Worm (Caenorhabditis elegans): ENCODE measurements around the gene F23F1.10.

F23F1.10 gene

ce11 chrII:18787-19186, 23.0 kb downstream of the F23F1.10 start (continued):
- TF ChIP-seq nhr-67 (tag; optimal IDR thresholded peaks at IDR 0.05), result no peak
- no peak for TF ChIP-seq ztf-11 (tag; optimal IDR thresholded peaks at IDR 0.05)
- peak; percentile 56 for TF ChIP-seq nhr-43 (tag; optimal IDR thresholded peaks at IDR 0.05; ENCODE audit: poor library complexity, severe bottlenecking)
- TF ChIP-seq mml-1 (tag; optimal IDR thresholded peaks at IDR 0.05), result no peak
- TF ChIP-seq hmg-11 (tag; optimal IDR thresholded peaks at IDR 0.05), result peak; percentile 96
- TF ChIP-seq daf-12 (tag; optimal IDR thresholded peaks at IDR 0.05), result no peak
- TF ChIP-seq aly-2 (tag; optimal IDR thresholded peaks at IDR 0.05), result no peak
- no peak for TF ChIP-seq nhr-28 (tag; optimal IDR thresholded peaks at IDR 0.05)
- no peak for TF ChIP-seq fkh-10 (GFP tag; optimal IDR thresholded peaks at IDR 0.05)
- TF ChIP-seq ceh-82 (tag; optimal IDR thresholded peaks at IDR 0.05), result no peak
- TF ChIP-seq egl-27 (tag; optimal IDR thresholded peaks at IDR 0.05), result no peak

ce11 chrII:12685-13084, 29.1 kb downstream of the F23F1.10 start, which contains the start of gene best-3:
Gene best-3, plus strand, starts transcription at chrII:12985.
- no peak for TF ChIP-seq eor-1 (tag; optimal IDR thresholded peaks at IDR 0.05)
- TF ChIP-seq ceh-16 (tag; optimal IDR thresholded peaks at IDR 0.05), result no peak
- no peak for TF ChIP-seq ceh-82 (tag; optimal IDR thresholded peaks at IDR 0.05)
- no peak for TF ChIP-seq unc-39 (tag; optimal IDR thresholded peaks at IDR 0.05)
- TF ChIP-seq nhr-25 (tag; optimal IDR thresholded peaks at IDR 0.05), result no peak
- no peak for TF ChIP-seq pqm-1 (tag; optimal IDR thresholded peaks at IDR 0.05)
- TF ChIP-seq daf-12 (tag; optimal IDR thresholded peaks at IDR 0.05), result no peak
- TF ChIP-seq ceh-9 (tag; optimal IDR thresholded peaks at IDR 0.05), result no peak
- no peak for TF ChIP-seq tbx-2 (tag; optimal IDR thresholded peaks at IDR 0.05)
- no peak for TF ChIP-seq nhr-67 (tag; optimal IDR thresholded peaks at IDR 0.05)
- TF ChIP-seq ama-1 (optimal IDR thresholded peaks at IDR 0.05), result no peak

DNA sequence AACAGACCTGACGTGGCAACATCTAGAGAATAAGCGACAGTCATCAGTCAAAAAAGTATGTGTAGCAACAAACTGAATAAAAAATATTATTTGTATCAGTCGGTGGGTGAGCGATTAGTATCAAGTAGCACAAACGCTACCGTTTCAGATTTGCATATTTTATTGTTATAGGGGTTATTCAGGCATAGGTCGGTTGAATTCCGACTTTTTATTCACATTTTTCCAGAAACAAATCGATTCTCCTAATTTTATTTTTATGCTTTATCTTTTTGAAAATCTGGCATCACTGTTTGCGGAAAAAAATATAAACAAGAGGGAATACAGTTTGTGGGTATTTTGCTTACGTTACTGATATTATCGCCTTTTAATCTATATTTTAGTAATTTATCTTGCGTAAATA, 30.0 kb downstream of the F23F1.10 start, which contains the start of gene best-4:
Gene best-4, minus strand, starts transcription at position 101 of the 400 bp plus-strand sequence.
- TF ChIP-seq ztf-4 (tag; optimal IDR thresholded peaks at IDR 0.05) (no peak), mml-1 (tag; optimal IDR thresholded peaks at IDR 0.05) (no peak), nfya-1 (tag; optimal IDR thresholded peaks at IDR 0.05; ENCODE audit: insufficient read depth) (no peak), ceh-82 (tag; optimal IDR thresholded peaks at IDR 0.05) (no peak), mdl-1 (tag; optimal IDR thresholded peaks at IDR 0.05) (no peak), eor-1 (tag; optimal IDR thresholded peaks at IDR 0.05) (no peak)

- TF ChIP-seq egl-5 (tag; optimal IDR thresholded peaks at IDR 0.05) (no peak), sea-2 (GFP tag; optimal IDR thresholded peaks at IDR 0.05) (no peak), elt-2 (tag; optimal IDR thresholded peaks at IDR 0.05) (no peak), fkh-2 (tag; optimal IDR thresholded peaks at IDR 0.05) (no peak), daf-12 (tag; optimal IDR thresholded peaks at IDR 0.05) (no peak), hmg-11 (tag; optimal IDR thresholded peaks at IDR 0.05) (no peak), unc-62 (GFP tag; optimal IDR thresholded peaks at IDR 0.05) (no peak), skn-1 (tag; optimal IDR thresholded peaks at IDR 0.05) (no peak), nhr-237 (tag; optimal IDR thresholded peaks at IDR 0.05) (no peak), aly-2 (tag; optimal IDR thresholded peaks at IDR 0.05) (no peak)
These were observed 33.6 kb downstream of the F23F1.10 start for ce11 chrII:8212-8611.

DNA sequence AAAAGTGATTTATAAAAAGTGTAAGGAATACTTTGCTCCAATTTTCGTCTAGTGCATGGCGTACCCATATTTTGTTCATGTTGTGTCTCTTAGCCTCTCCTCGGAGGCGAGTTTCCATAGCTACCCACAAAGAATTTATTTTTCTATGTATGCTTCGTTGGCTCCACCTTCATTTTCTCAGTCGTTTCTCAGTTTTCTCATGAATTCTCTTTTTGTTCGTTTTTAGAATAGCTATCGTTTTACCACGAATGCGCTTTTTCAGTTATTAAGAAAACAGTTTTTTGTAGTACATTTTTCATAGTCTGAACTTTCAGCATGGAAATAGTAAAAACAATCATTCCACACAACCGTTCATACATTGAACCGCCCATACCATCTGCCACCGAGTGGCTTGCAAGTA, 35.4 kb downstream of the F23F1.10 start, which contains the start of gene osta-1:
Gene osta-1, plus strand, starts transcription at position 309 of the 400 bp plus-strand sequence.
- no peak for TF ChIP-seq nfya-1 (tag; optimal IDR thresholded peaks at IDR 0.05; ENCODE audit: insufficient read depth)
- peak; percentile 75 for TF ChIP-seq nhr-11 (tag; optimal IDR thresholded peaks at IDR 0.05)
- no peak for TF ChIP-seq ceh-28 (tag; optimal IDR thresholded peaks at IDR 0.05)
- TF ChIP-seq R02D3.7 (tag; optimal IDR thresholded peaks at IDR 0.05), result no peak
- TF ChIP-seq lsy-12 (tag; optimal IDR thresholded peaks at IDR 0.05), result no peak

DNA sequence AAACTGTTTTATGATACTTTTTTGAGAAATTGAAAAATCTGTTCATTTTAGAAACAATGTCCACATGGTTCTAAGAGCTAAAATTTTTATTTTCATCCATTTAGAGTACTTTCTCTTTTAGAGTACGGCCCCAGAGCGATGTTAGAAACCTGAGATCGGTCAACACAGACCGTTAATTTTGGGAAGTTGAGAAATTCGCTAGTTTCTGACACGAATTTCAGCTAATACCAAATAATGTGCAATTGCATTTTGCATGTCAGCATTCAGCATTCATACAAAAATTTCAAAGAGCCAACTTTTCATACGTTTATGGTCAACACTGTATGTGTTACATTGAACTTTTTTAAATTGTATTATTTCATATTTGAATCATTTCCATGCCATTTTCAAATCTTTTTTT, 37.0 kb downstream of the F23F1.10 start:
- TF ChIP-seq hmg-11 (tag; optimal IDR thresholded peaks at IDR 0.05) (no peak), ztf-11 (tag; optimal IDR thresholded peaks at IDR 0.05) (no peak), nhr-67 (tag; optimal IDR thresholded peaks at IDR 0.05) (no peak), pqm-1 (tag; optimal IDR thresholded peaks at IDR 0.05) (no peak), ztf-4 (tag; optimal IDR thresholded peaks at IDR 0.05) (no peak), daf-12 (tag; optimal IDR thresholded peaks at IDR 0.05) (no peak), ceh-16 (tag; optimal IDR thresholded peaks at IDR 0.05) (no peak), lsy-12 (tag; optimal IDR thresholded peaks at IDR 0.05) (no peak), fkh-10 (GFP tag; optimal IDR thresholded peaks at IDR 0.05) (no peak), fos-1 (tag; optimal IDR thresholded peaks at IDR 0.05) (no peak)

All from whole organism, L3 larva.